Worm (Caenorhabditis elegans): ENCODE measurements around the gene F46F5.5.
"Not testable (repeated sequence)": the region's sequence is repeated elsewhere in the genome, so short reads cannot be mapped to it uniquely, and the experiment has no call there.

The F46F5.5 gene

ce11 chrII:812917-813316, at the start of gene F46F5.5:
TSS of gene F46F5.5 (minus strand) at chrII:813017.
- TF ChIP-seq unc-98 (GFP tag; IDR thresholded peaks at IDR 0.05) (no peak), skn-1 (tag; optimal IDR thresholded peaks at IDR 0.05) (no peak), ama-1 (optimal IDR thresholded peaks at IDR 0.05) (no peak), mdl-1 (tag; optimal IDR thresholded peaks at IDR 0.05) (no peak), zag-1 (tag; optimal IDR thresholded peaks at IDR 0.05) (no peak), dsc-1 (tag; optimal IDR thresholded peaks at IDR 0.05) (no peak)

DNA sequence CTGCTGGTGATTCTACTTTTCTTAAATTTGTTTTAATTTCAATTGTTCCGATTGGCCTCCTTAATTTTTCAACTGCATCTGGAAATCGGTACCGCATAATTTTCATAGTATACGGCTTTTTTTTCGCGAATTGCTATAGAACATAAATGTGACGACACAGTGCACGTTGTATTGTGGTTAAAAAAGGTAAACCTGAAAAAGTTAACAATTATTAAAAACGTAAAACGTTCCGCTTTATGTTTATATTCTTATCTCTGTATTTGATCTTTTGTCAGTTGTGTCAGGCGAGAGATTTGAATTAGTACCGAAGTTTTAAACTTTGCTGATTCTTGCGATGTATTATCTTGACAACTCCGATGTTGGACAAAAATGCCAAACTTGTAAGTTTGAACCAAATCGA, 48.7 kb upstream of the F46F5.5 start, which contains the start of gene Y46B2A.4:
Gene Y46B2A.4 (plus strand): TSS at position 301 of the 400 bp plus-strand sequence.
- TF ChIP-seq elt-2 (tag; optimal IDR thresholded peaks at IDR 0.05) (no peak), isw-1 (GFP tag; IDR thresholded peaks at IDR 0.05) (no peak), mab-9 (GFP tag; IDR thresholded peaks at IDR 0.05) (no peak), egl-27 (tag; optimal IDR thresholded peaks at IDR 0.05) (no peak), pax-3 (tag; optimal IDR thresholded peaks at IDR 0.05) (no peak), lir-3 (tag; optimal IDR thresholded peaks at IDR 0.05; ENCODE audit: poor library complexity) (no peak), egl-13 (tag; optimal IDR thresholded peaks at IDR 0.05) (no peak), aly-2 (tag; optimal IDR thresholded peaks at IDR 0.05) (no peak), swsn-7 (tag; optimal IDR thresholded peaks at IDR 0.05) (no peak), ceh-82 (tag; optimal IDR thresholded peaks at IDR 0.05) (no peak)

ce11 chrII:850567-850966, 37.8 kb upstream of the F46F5.5 start, which contains the start of gene F28A10.5:
TSS of gene F28A10.5 (minus strand) at chrII:850667.
- not testable (repeated sequence) for TF ChIP-seq nhr-20 (tag; optimal IDR thresholded peaks at IDR 0.05); lin-39 (tag; optimal IDR thresholded peaks at IDR 0.05); Y116A8C.19 (tag; optimal IDR thresholded peaks at IDR 0.05; ENCODE audit: borderline replicate concordance)

DNA sequence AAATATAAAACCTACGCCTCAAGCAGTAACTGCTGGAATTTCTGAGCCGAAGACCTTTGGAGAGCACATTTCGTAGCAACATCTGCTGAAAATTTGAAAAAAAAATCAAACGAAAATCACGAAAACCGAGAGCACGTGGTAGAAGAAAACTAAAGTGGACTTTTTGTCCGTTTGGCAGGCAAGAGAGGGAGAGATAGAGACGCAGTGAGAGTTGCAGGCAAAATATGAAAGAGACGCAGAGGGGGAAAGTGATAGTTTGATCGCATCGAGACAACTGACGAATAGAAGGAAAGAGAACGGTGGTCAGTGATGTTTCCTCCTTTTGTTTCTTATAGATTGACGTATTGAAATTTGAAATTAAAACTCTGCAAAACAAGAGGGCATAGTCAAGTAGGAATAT, 35.7 kb upstream of the F46F5.5 start, which contains the start of the genes acdh-9 and F28A10.13:
Gene acdh-9 (minus strand): TSS at position 85 of the 400 bp plus-strand sequence.
Gene F28A10.13 (plus strand): TSS at position 294 of the 400 bp plus-strand sequence.
- peak; percentile 93 for TF ChIP-seq nhr-20 (tag; optimal IDR thresholded peaks at IDR 0.05)
- peak in 1 of 2 experiments; percentile 51 for TF ChIP-seq lsy-2 (tag; optimal IDR thresholded peaks at IDR 0.05)
- TF ChIP-seq ets-5 (GFP tag; IDR thresholded peaks at IDR 0.05), result no peak
- peak; percentile 40 for TF ChIP-seq pag-3 (tag; optimal IDR thresholded peaks at IDR 0.05; ENCODE audit: borderline replicate concordance, insufficient read depth)
- TF ChIP-seq tlp-1 (tag; optimal IDR thresholded peaks at IDR 0.05), result no peak
- TF ChIP-seq nhr-84 (tag; optimal IDR thresholded peaks at IDR 0.05), result no peak
- peak; percentile 53 for TF ChIP-seq mep-1 (tag; optimal IDR thresholded peaks at IDR 0.05)
- TF ChIP-seq lin-14 (GFP tag; optimal IDR thresholded peaks at IDR 0.05), result peak; percentile 84
- TF ChIP-seq ceh-8 (GFP tag; optimal IDR thresholded peaks at IDR 0.05), result no peak
- peak in 1 of 2 experiments; percentile 91 for TF ChIP-seq mdl-1 (tag; optimal IDR thresholded peaks at IDR 0.05)
- TF ChIP-seq pax-3 (tag; optimal IDR thresholded peaks at IDR 0.05), result no peak
- peak; percentile 51 for TF ChIP-seq nhr-19 (GFP tag; conservative IDR thresholded peaks at IDR 0.05)
- no peak for TF ChIP-seq unc-86 (tag; optimal IDR thresholded peaks at IDR 0.05)
- peak; percentile 35 for TF ChIP-seq swsn-7 (tag; optimal IDR thresholded peaks at IDR 0.05)
- no peak for TF ChIP-seq unc-130 (tag; optimal IDR thresholded peaks at IDR 0.05)
- peak; percentile 13 to 75 for TF ChIP-seq lin-35 (GFP tag; optimal IDR thresholded peaks at IDR 0.05)
- TF ChIP-seq sup-37 (GFP tag; optimal IDR thresholded peaks at IDR 0.05), result no peak
- TF ChIP-seq aha-1 (tag; optimal IDR thresholded peaks at IDR 0.05), result no peak
- TF ChIP-seq ceh-82 (tag; optimal IDR thresholded peaks at IDR 0.05), result no peak
- TF ChIP-seq aly-2 (tag; optimal IDR thresholded peaks at IDR 0.05), result no peak
- no peak for TF ChIP-seq alr-1 (tag; optimal IDR thresholded peaks at IDR 0.05; ENCODE audit: borderline replicate concordance)
- no peak for TF ChIP-seq pqm-1 (tag; optimal IDR thresholded peaks at IDR 0.05)
- peak in 1 of 6 experiments; percentile 5 for TF ChIP-seq elt-3 (tag; optimal IDR thresholded peaks at IDR 0.05)
- no peak for TF ChIP-seq F16B12.6 (tag; optimal IDR thresholded peaks at IDR 0.05)
- peak; percentile 52 to 59 for TF ChIP-seq efl-1 (optimal IDR thresholded peaks at IDR 0.05)
- TF ChIP-seq efl-1 (GFP tag; optimal IDR thresholded peaks at IDR 0.05 in 1 of 2), result peak in 1 of 2 experiments; percentile 40
- peak; percentile 9 for TF ChIP-seq lin-13 (GFP tag; optimal IDR thresholded peaks at IDR 0.05)
- no peak for TF ChIP-seq grh-1 (GFP tag; IDR thresholded peaks at IDR 0.05)
- TF ChIP-seq mef-2 (tag; optimal IDR thresholded peaks at IDR 0.05), result no peak
- no peak for TF ChIP-seq sox-4 (tag; optimal IDR thresholded peaks at IDR 0.05)
- peak; percentile 87 for TF ChIP-seq nhr-71 (tag; optimal IDR thresholded peaks at IDR 0.05)
- no peak for TF ChIP-seq egl-27 (tag; optimal IDR thresholded peaks at IDR 0.05)
- peak; percentile 25 for TF ChIP-seq elt-2 (tag; optimal IDR thresholded peaks at IDR 0.05)
- TF ChIP-seq lir-3 (tag; optimal IDR thresholded peaks at IDR 0.05; ENCODE audit: poor library complexity), result peak; percentile 6
- TF ChIP-seq egl-13 (tag; optimal IDR thresholded peaks at IDR 0.05), result no peak
- no peak for TF ChIP-seq isw-1 (GFP tag; IDR thresholded peaks at IDR 0.05)
- TF ChIP-seq hlh-17 (GFP tag; optimal IDR thresholded peaks at IDR 0.05; ENCODE audit: borderline replicate concordance), result no peak
